Worm (Caenorhabditis elegans) whole organism, L4 larva: ENCODE data around the gene C02F5.2.

Experiments used
- F37D6.2 ChIP-seq: sonication (generic microtip); optimal IDR thresholded peaks from 2 replicates; lab custom pipeline; 2016; ENCODE audit warnings: mild to moderate bottlenecking, missing genetic modification characterization, missing compliant biosample characterization
- aha-1 ChIP-seq: fragments of 150-350 bp; peaks from one replicate; lab custom pipeline; 2014; ENCODE audit warnings: missing biosample characterization, missing genetic modification characterization
- dve-1 ChIP-seq: sonication (generic microtip); optimal IDR thresholded peaks from 2 replicates; lab custom pipeline; 2017; ENCODE audit warnings: antibody characterized with exemption, mild to moderate bottlenecking, missing genetic modification characterization, missing compliant biosample characterization; ENCODE audit not compliant: insufficient read depth
- nhr-77 ChIP-seq: fragments of 150-350 bp; optimal IDR thresholded peaks from 2 replicates; lab custom pipeline; 2014; ENCODE audit warnings: missing biosample characterization, missing genetic modification characterization
- snpc-1.2 ChIP-seq: fragments of 200-800 bp; sonication (Bioruptor generic); IDR thresholded peaks from 2 replicates; pipeline ENCODE4 v1.3.6; 2022; ENCODE audit warnings: missing genetic modification reagents, missing genetic modification characterization, missing compliant biosample characterization

DNA sequence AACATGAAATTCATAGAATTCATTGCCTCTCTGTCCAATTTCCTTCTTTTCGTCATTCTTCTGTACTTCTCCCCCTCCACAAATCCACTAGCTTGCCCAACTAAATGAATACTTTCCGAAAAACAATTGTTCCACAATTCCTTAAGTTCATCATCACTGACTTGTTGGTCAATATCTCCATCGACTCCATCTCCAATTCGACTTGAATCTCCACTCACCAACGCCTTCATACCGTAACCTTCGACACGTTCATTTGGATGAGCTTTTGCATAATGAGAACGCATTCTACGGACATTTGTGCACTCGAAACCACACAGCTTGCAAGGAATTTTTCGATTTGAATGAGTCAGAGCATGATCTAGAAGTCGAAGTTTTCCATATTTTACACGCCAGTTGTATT lies 8.5 kb upstream of the C02F5.2 start:
- no peak for TF ChIP-seq nhr-77 (tag; lab: Kevin White, UChicago)
- TF ChIP-seq snpc-1.2 (GFP tag; lab: Robert Waterston, UW), result no peak
- no peak for TF ChIP-seq dve-1 (tag; lab: Kevin White, UChicago)
- no peak for TF ChIP-seq aha-1
- TF ChIP-seq F37D6.2, result no peak
